Fruit fly (Drosophila melanogaster): Measurements from ENCODE around the gene CG31457.

CG31457 gene

dm6 chr3R:23117683-23118470 lies 9.9 kb downstream of the CG31457 start, which contains the start of the genes Rassf and CenB1A (continued):
- TF ChIP-seq CG2120 (GFP tag; optimal IDR thresholded peaks at IDR 0.05) (peak; percentile 62), H15 (GFP tag; IDR thresholded peaks at IDR 0.05) (no peak), tna (GFP tag; IDR thresholded peaks at IDR 0.05; ENCODE audit: partially characterized antibody) (no peak), Hmx (GFP tag; optimal IDR thresholded peaks at IDR 0.05) (no peak), CG8478 (optimal IDR thresholded peaks at IDR 0.05) (no peak), scrt (GFP tag; optimal IDR thresholded peaks at IDR 0.05) (no peak), zfh1 (GFP tag; IDR thresholded peaks at IDR 0.05) (peak; percentile 59; the same call in 1 of the 3 replicates), CG6813 (GFP tag; optimal IDR thresholded peaks at IDR 0.05) (no peak), Drgx (GFP tag; IDR thresholded peaks at IDR 0.05) (0 out of 2 replicates have a peak, but pooled peaks have one; percentile 24), Mrtf (GFP tag; IDR thresholded peaks at IDR 0.05) (peak; percentile 60; the same call in 1 of the 3 replicates), Dip2 (GFP tag; IDR thresholded peaks at IDR 0.05) (no peak), slou (GFP tag; optimal IDR thresholded peaks at IDR 0.05) (no peak), CG11085 (GFP tag; IDR thresholded peaks at IDR 0.05) (no peak), CG12942 (GFP tag; optimal IDR thresholded peaks at IDR 0.05) (no peak), CG17361 (GFP tag; IDR thresholded peaks at IDR 0.05) (peak; percentile 69), CG10565 (GFP tag; optimal IDR thresholded peaks at IDR 0.05) (no peak), CG13894 (tag; optimal IDR thresholded peaks at IDR 0.05) (no peak), CG16813 (GFP tag; IDR thresholded peaks at IDR 0.05; ENCODE audit: partially characterized antibody) (no peak), nom (GFP tag; optimal IDR thresholded peaks at IDR 0.05) (no peak), CG6272 (GFP tag; IDR thresholded peaks at IDR 0.05) (no peak), D (optimal IDR thresholded peaks at IDR 0.05) (no peak), D (GFP tag; optimal IDR thresholded peaks at IDR 0.05) (peak; percentile 24), br (optimal IDR thresholded peaks at IDR 0.05) (no peak), CG1647 (GFP tag; optimal IDR thresholded peaks at IDR 0.05) (no peak), CG31388 (GFP tag; optimal IDR thresholded peaks at IDR 0.05) (no peak), CG7839 (tag; optimal IDR thresholded peaks at IDR 0.05) (peak; percentile 37), CG4328 (GFP tag; optimal IDR thresholded peaks at IDR 0.05) (no peak), sc (optimal IDR thresholded peaks at IDR 0.05) (no peak), sc (GFP tag; optimal IDR thresholded peaks at IDR 0.05) (no peak), CG11093 (GFP tag; IDR thresholded peaks at IDR 0.05) (no peak), CG9817 (tag; optimal IDR thresholded peaks at IDR 0.05) (peak; percentile 65), gro (GFP tag; optimal IDR thresholded peaks at IDR 0.05) (no peak), otp (GFP tag; IDR thresholded peaks at IDR 0.05) (no peak), nau (GFP tag; optimal IDR thresholded peaks at IDR 0.05) (no peak), stc (GFP tag; IDR thresholded peaks at IDR 0.05) (no peak), Oli (tag; optimal IDR thresholded peaks at IDR 0.05) (peak; percentile 46), grau (tag; optimal IDR thresholded peaks at IDR 0.05) (peak; percentile 27), crc (GFP tag; optimal IDR thresholded peaks at IDR 0.05) (no peak), gcm (GFP tag; optimal IDR thresholded peaks at IDR 0.05) (peak; percentile 25), sqz (GFP tag; optimal IDR thresholded peaks at IDR 0.05) (no peak), chinmo (GFP tag; IDR thresholded peaks at IDR 0.05; ENCODE audit: partially characterized antibody) (0 out of 4 replicates have a peak, but pooled peaks have one; percentile 49), CG6654 (GFP tag; optimal IDR thresholded peaks at IDR 0.05) (no peak), CG30431 (GFP tag; optimal IDR thresholded peaks at IDR 0.05) (no peak), pfk (GFP tag; optimal IDR thresholded peaks at IDR 0.05) (no peak), HLHmδ (GFP tag; optimal IDR thresholded peaks at IDR 0.05) (no peak), CG18262 (tag; optimal IDR thresholded peaks at IDR 0.05) (peak; percentile 29), az2 (GFP tag; optimal IDR thresholded peaks at IDR 0.05) (peak; percentile 18), luna (GFP tag; optimal IDR thresholded peaks at IDR 0.05) (no peak), cg (GFP tag; optimal IDR thresholded peaks at IDR 0.05) (no peak), pita (GFP tag; optimal IDR thresholded peaks at IDR 0.05) (no peak), NK7.1 (GFP tag; optimal IDR thresholded peaks at IDR 0.05) (no peak)
